Fruit fly (Drosophila melanogaster): Measurements from ENCODE around the gene CG12099.

The CG12099 gene

dm6 chr3L:1584781-1585180 lies 26.5 kb upstream of the CG12099 start (continued):
- TF ChIP-seq CG7556 (GFP tag; optimal IDR thresholded peaks at IDR 0.05) = no peak
- no peak for TF ChIP-seq Hr78 (GFP tag; optimal IDR thresholded peaks at IDR 0.05)
- no peak for TF ChIP-seq CG2202 (tag; optimal IDR thresholded peaks at IDR 0.05)
- TF ChIP-seq NC2β (GFP tag; optimal IDR thresholded peaks at IDR 0.05) = no peak
- TF ChIP-seq da (GFP tag; optimal IDR thresholded peaks at IDR 0.05) = no peak
- TF ChIP-seq fru (optimal IDR thresholded peaks at IDR 0.05) = no peak
- TF ChIP-seq en (GFP tag; optimal IDR thresholded peaks at IDR 0.05) = no peak
- no peak for TF ChIP-seq nau (GFP tag; optimal IDR thresholded peaks at IDR 0.05)
- TF ChIP-seq Meics (GFP tag; optimal IDR thresholded peaks at IDR 0.05) = no peak
- TF ChIP-seq CG9932 (GFP tag; IDR thresholded peaks at IDR 0.05) = no peak
- TF ChIP-seq chinmo (GFP tag; IDR thresholded peaks at IDR 0.05; ENCODE audit: partially characterized antibody) = no peak
- no peak for TF ChIP-seq schlank (tag; optimal IDR thresholded peaks at IDR 0.05)
- TF ChIP-seq Hmx (GFP tag; optimal IDR thresholded peaks at IDR 0.05) = no peak
- TF ChIP-seq sug (tag; optimal IDR thresholded peaks at IDR 0.05) = no peak
- no peak for TF ChIP-seq CG11696 (GFP tag; IDR thresholded peaks at IDR 0.05)
- no peak for TF ChIP-seq D19B (GFP tag; optimal IDR thresholded peaks at IDR 0.05)
- TF ChIP-seq fd64A (GFP tag; optimal IDR thresholded peaks at IDR 0.05) = no peak
- peak; percentile 18 for TF ChIP-seq CG5245 (GFP tag; optimal IDR thresholded peaks at IDR 0.05)
- no peak for TF ChIP-seq CG8359 (GFP tag; optimal IDR thresholded peaks at IDR 0.05; ENCODE audit: borderline replicate concordance)
- TF ChIP-seq H2.0 (GFP tag; IDR thresholded peaks at IDR 0.05) = no peak
- TF ChIP-seq CG7786 (GFP tag; optimal IDR thresholded peaks at IDR 0.05) = no peak
- no peak for TF ChIP-seq CG8290 (GFP tag; optimal IDR thresholded peaks at IDR 0.05)
- no peak for TF ChIP-seq CG8290 (tag; optimal IDR thresholded peaks at IDR 0.05)
- TF ChIP-seq sob (GFP tag; IDR thresholded peaks at IDR 0.05) = no peak
- TF ChIP-seq CG1832 (GFP tag; optimal IDR thresholded peaks at IDR 0.05) = no peak
- no peak for TF ChIP-seq pb (GFP tag; optimal IDR thresholded peaks at IDR 0.05)
- TF ChIP-seq CG8388 (GFP tag; optimal IDR thresholded peaks at IDR 0.05) = no peak
- TF ChIP-seq sens (GFP tag) = peak; percentile 67
- no peak for TF ChIP-seq hb (GFP tag; IDR thresholded peaks at IDR 0.05; ENCODE audit: partially characterized antibody)
- TF ChIP-seq NK7.1 (GFP tag; optimal IDR thresholded peaks at IDR 0.05) = no peak
- peak; percentile 65 for TF ChIP-seq CG6689 (GFP tag; IDR thresholded peaks at IDR 0.05)
- no peak for TF ChIP-seq tio (GFP tag; optimal IDR thresholded peaks at IDR 0.05)
- TF ChIP-seq D19A (tag; optimal IDR thresholded peaks at IDR 0.05) = peak; percentile 81
- TF ChIP-seq Opbp (GFP tag; IDR thresholded peaks at IDR 0.05; ENCODE audit: partially characterized antibody) = no peak
- TF ChIP-seq CG10209 (GFP tag; optimal IDR thresholded peaks at IDR 0.05) = no peak
- TF ChIP-seq vvl (GFP tag; IDR thresholded peaks at IDR 0.05) = peak; percentile 63
- no peak for TF ChIP-seq Fer2 (tag; optimal IDR thresholded peaks at IDR 0.05)
- TF ChIP-seq maf-S (GFP tag; optimal IDR thresholded peaks at IDR 0.05) = no peak
- peak; percentile 53; the same call in 2 of the 3 replicates for TF ChIP-seq CG11456 (GFP tag; IDR thresholded peaks at IDR 0.05)
- TF ChIP-seq chn (GFP tag; optimal IDR thresholded peaks at IDR 0.05) = no peak
- no peak for TF ChIP-seq Spps (tag; optimal IDR thresholded peaks at IDR 0.05)
- TF ChIP-seq CG11504 (tag; optimal IDR thresholded peaks at IDR 0.05) = peak; percentile 69
- no peak for TF ChIP-seq trem (tag; optimal IDR thresholded peaks at IDR 0.05)
- TF ChIP-seq Nf-YB (GFP tag; optimal IDR thresholded peaks at IDR 0.05) = no peak
- TF ChIP-seq CG31365 (tag; optimal IDR thresholded peaks at IDR 0.05) = no peak
- no peak for TF ChIP-seq CG4282 (GFP tag; optimal IDR thresholded peaks at IDR 0.05)
- no peak for TF ChIP-seq z (GFP tag; IDR thresholded peaks at IDR 0.05)
- no peak for TF ChIP-seq pho (GFP tag; optimal IDR thresholded peaks at IDR 0.05)
- TF ChIP-seq TFAM (GFP tag; optimal IDR thresholded peaks at IDR 0.05) = no peak
- no peak for TF ChIP-seq CG2120 (GFP tag; optimal IDR thresholded peaks at IDR 0.05)
- TF ChIP-seq amos (GFP tag; IDR thresholded peaks at IDR 0.05; ENCODE audit: partially characterized antibody) = no peak
- TF ChIP-seq tna (GFP tag; IDR thresholded peaks at IDR 0.05; ENCODE audit: partially characterized antibody) = no peak
- no peak for TF ChIP-seq toy (GFP tag; IDR thresholded peaks at IDR 0.05)
